Worm (Caenorhabditis elegans) whole organism, midembryonic: ENCODE results near the gene Y6G8.16.

Experiments used
- cog-1 ChIP-seq: sonication (generic microtip); optimal IDR thresholded peaks from 2 replicates; lab custom pipeline; 2016; ENCODE audit warnings: missing genetic modification characterization, missing compliant biosample characterization
- ref-1 ChIP-seq: fragments of 200-800 bp; sonication (Bioruptor generic); conservative IDR thresholded peaks from 2 replicates; pipeline ENCODE4 v1.3.6; 2022; ENCODE audit warnings: missing genetic modification reagents, missing genetic modification characterization, missing compliant biosample characterization
- tab-1 ChIP-seq: fragments of 200-800 bp; sonication (Bioruptor generic); IDR thresholded peaks from 2 replicates; pipeline ENCODE4 v1.3.6; 2022; ENCODE audit warnings: missing genetic modification characterization, missing compliant biosample characterization
- ztf-29 ChIP-seq: fragments of 200-800 bp; sonication (Bioruptor generic); IDR thresholded peaks from 2 replicates; pipeline ENCODE4 v1.3.6; 2022; ENCODE audit warnings: missing genetic modification reagents, missing genetic modification characterization, missing compliant biosample characterization

- TF ChIP-seq tab-1 (GFP tag; lab: Robert Waterston, UW) (no peak), cog-1 (tag; lab: Kevin White, UChicago) (no peak), ztf-29 (no peak), ref-1 (GFP tag; lab: Robert Waterston, UW) (no peak)
Observed at ce11 chrV:17615609-17616008, 9.5 kb downstream of the Y6G8.16 start, which contains the start of gene Y6G8.5.
